Worm (Caenorhabditis elegans): ENCODE results near the gene jmjd-2.
A peak's percentile ranks its signal among the peaks of the same experiment; 100 is the strongest.

The jmjd-2 gene

DNA sequence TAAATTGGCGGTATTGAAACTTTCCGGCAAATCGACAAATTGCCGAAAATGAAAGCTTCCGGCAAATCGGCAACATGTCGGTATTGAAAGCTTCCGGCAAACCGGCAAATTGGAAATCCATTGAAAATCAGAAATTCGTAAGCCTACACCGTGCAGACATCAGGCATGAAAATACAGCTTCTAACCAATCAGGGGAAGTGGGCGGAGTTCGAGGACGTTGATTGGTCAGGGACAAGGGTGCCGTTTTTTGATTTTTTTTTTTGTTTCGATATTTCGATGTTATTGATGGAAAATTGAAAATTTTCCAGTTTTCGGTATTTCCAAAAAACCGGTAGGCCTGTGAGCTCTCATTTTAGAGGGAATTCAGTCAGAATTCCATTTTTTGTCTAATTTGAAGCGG, 26.4 kb upstream of the jmjd-2 start:
- no peak for TF ChIP-seq efl-1 (GFP tag; optimal IDR thresholded peaks at IDR 0.05)
- no peak for TF ChIP-seq ztf-28 (GFP tag; IDR thresholded peaks at IDR 0.05)
- TF ChIP-seq attf-3 (GFP tag; conservative IDR thresholded peaks at IDR 0.05), result no peak
- no peak for TF ChIP-seq zfh-2 (GFP tag; conservative IDR thresholded peaks at IDR 0.05)
- TF ChIP-seq F37B4.10 (GFP tag; IDR thresholded peaks at IDR 0.05), result no peak
- no peak for TF ChIP-seq snpc-1.1 (tag; optimal IDR thresholded peaks at IDR 0.05; ENCODE audit: insufficient read depth)
- no peak for TF ChIP-seq atf-7 (tag; optimal IDR thresholded peaks at IDR 0.05)
- TF ChIP-seq nfya-2 (GFP tag; IDR thresholded peaks at IDR 0.05), result no peak
- no peak for TF ChIP-seq hlh-26 (GFP tag; conservative IDR thresholded peaks at IDR 0.05)

DNA sequence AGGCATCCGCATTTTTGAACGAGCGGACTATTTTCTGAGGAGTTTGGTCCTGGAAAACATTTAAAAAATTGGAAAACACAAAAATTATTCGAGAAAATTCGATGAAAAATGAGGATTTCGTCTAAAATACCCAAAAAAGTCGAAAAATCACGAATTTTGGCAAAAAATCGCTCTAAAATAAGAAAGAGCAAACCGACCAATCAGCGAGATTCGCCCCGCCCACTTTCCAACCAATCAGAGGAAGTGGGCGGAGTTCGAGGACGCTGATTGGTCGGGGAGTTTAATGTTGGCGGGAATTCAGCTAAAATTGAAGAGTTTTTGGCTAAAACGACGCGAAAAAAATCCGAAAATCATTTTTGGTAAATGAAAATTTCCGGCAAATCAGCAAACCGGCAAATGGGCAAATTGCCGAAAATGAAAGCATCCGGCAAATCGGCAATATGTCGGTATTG, 25.8 kb upstream of the jmjd-2 start, which contains the start of gene Y54G11A.1:
Y54G11A.1 (minus strand) TSS at position 51 of the 452 bp plus-strand sequence.
- TF ChIP-seq F39B2.1 (GFP tag; IDR thresholded peaks at IDR 0.05) (no peak), mes-4 (tag; optimal IDR thresholded peaks at IDR 0.05) (no peak), F49E8.2 (tag; optimal IDR thresholded peaks at IDR 0.05; ENCODE audit: insufficient read depth) (no peak), let-526 (GFP tag; IDR thresholded peaks at IDR 0.05) (no peak), ets-4 (GFP tag; optimal IDR thresholded peaks at IDR 0.05) (no peak), lir-1 (GFP tag; conservative IDR thresholded peaks at IDR 0.05) (no peak), Y53F4B.3 (GFP tag; IDR thresholded peaks at IDR 0.05) (no peak), ceh-91 (GFP tag; IDR thresholded peaks at IDR 0.05) (no peak), ztf-26 (tag; optimal IDR thresholded peaks at IDR 0.05) (no peak), lsl-1 (GFP tag; optimal IDR thresholded peaks at IDR 0.05) (no peak), pha-4 (tag; optimal IDR thresholded peaks at IDR 0.05) (no peak), attf-6 (GFP tag; IDR thresholded peaks at IDR 0.05) (no peak), lin-54 (GFP tag; optimal IDR thresholded peaks at IDR 0.05) (no peak), Y53G8AR.9 (GFP tag; conservative IDR thresholded peaks at IDR 0.05) (no peak), sptf-2 (GFP tag; optimal IDR thresholded peaks at IDR 0.05) (no peak)

DNA sequence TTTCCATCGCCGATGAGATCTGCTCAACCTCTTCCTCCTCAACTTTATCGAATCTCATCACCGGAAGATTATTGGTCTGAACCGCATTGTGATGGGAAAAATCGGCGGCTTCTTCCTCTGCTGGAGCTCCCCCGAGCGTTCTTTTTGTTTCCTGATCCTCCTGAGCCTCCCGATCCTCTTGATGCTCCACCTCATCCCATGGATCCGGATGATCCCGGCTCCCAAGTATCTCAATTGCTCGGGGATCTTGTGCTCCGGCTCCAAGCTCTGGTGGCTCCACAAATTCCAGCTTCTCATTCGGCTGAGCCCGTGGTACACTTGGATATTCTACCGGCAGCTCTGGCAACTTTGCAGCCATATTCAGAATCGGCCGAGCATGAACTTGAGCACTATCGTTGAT, 14.5 kb upstream of the jmjd-2 start:
- TF ChIP-seq egrh-3 (GFP tag; IDR thresholded peaks at IDR 0.05), result peak; percentile 45; the same call in 1 of the 2 replicates
- peak; percentile 54 for TF ChIP-seq zfh-2 (GFP tag; conservative IDR thresholded peaks at IDR 0.05)
- no peak for TF ChIP-seq Y53F4B.3 (GFP tag; IDR thresholded peaks at IDR 0.05)
- no peak for TF ChIP-seq mel-28 (tag; optimal IDR thresholded peaks at IDR 0.05; ENCODE audit: borderline replicate concordance)

DNA sequence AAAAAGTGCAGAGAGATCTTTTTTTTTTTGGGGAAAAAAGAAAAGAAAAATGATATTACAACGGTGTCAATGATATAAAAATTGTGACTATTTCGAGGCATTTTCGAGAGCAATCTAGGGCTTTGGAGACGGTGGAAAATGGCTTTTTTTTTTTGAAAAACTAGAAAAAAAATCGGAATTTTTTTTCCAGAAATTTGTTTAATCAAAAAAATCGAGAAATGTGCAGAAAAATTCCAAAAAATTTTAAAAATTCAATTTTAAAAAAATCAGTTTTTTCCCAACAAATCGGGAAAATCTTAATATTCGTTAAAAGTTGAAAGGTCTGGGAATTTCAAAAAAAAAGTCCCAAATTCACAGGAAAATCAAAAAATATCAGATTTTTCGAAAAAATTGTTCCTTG, 13.4 kb upstream of the jmjd-2 start, which contains the start of gene Y54G11A.19:
Y54G11A.19 (minus strand) TSS at position 101 of the 400 bp plus-strand sequence.
- TF ChIP-seq B0261.1 (tag; optimal IDR thresholded peaks at IDR 0.05) (no peak), ZK185.1 (tag; optimal IDR thresholded peaks at IDR 0.05; ENCODE audit: poor library complexity, severe bottlenecking) (no peak), nhr-80 (tag; optimal IDR thresholded peaks at IDR 0.05) (no peak), ztf-18 (tag; optimal IDR thresholded peaks at IDR 0.05) (no peak), aptf-3 (GFP tag; IDR thresholded peaks at IDR 0.05) (no peak), ceh-27 (GFP tag; optimal IDR thresholded peaks at IDR 0.05) (no peak), mcd-1 (GFP tag; IDR thresholded peaks at IDR 0.05) (no peak), aptf-2 (GFP tag; conservative IDR thresholded peaks at IDR 0.05) (no peak), unc-130 (GFP tag; optimal IDR thresholded peaks at IDR 0.05) (no peak), ztf-3 (GFP tag; optimal IDR thresholded peaks at IDR 0.05) (no peak), hrde-1 (tag; optimal IDR thresholded peaks at IDR 0.05; ENCODE audit: borderline replicate concordance) (no peak), sea-2 (GFP tag; IDR thresholded peaks at IDR 0.05) (no peak), hlh-12 (tag; optimal IDR thresholded peaks at IDR 0.05) (no peak), B0035.1 (tag; optimal IDR thresholded peaks at IDR 0.05) (no peak), pbrm-1 (GFP tag; IDR thresholded peaks at IDR 0.05) (no peak)

All from whole organism, young adult.